Fruit fly (Drosophila melanogaster): Measurements from ENCODE around the gene Nckx30C.
A peak's percentile ranks its signal among the peaks of the same experiment; 100 is the strongest.

Nckx30C gene

DNA sequence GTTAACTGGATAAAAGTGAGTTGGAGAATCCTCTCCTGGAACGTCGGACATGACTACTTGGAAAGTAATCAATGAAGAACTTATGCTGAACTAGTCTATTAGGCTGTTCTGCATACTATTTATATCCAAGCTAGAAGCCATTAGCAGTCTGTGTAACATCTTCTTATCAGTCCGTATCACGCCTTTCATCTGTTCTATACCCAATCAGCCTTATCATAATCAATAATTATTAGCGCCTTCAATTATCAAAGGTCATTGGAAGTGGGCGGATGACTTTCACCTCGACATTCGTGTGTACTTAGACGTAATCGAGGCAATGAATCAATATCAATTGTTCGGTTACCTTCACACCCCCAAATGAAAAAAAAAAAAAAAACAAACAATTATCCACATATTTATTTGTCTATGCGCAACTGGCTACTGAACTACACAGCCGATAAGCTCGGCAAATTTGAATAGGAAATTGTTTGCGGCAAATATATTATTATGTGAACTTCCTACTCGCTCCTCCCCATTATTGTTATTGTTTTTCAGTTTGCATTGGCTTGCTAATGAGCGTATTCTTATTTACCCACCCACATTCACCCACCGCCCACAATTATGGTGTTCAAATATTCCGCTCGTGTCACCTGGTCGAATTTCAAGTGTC, 28.8 kb upstream of the Nckx30C start, which contains the start of the genes ppk11 and ppk16:
Gene ppk11, minus strand, starts transcription at position 51 of the 649 bp plus-strand sequence.
Gene ppk16, minus strand, starts transcription at position 51 of the 649 bp plus-strand sequence.
- TF ChIP-seq CG10669 (GFP tag; optimal IDR thresholded peaks at IDR 0.05): no peak
- TF ChIP-seq fkh (GFP tag; optimal IDR thresholded peaks at IDR 0.05): peak; percentile 86

DNA sequence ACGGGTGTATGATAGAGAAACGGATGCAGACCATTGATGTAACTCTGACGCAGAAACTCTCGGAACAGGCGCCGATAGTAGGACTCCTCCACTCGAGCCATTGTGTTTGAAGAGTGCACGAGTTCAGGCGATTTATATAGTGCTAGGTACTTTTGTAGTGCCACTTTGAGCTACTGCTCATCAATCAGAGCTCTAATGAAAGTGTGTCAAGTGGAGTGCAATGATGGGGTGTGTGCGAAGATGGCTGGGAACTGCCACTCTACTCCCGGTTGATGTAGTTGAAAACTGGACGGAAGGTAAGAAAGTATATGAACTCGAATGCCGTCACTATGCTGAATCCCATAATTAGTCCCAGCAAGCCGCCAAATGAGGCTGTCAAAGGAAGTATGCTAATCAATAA, 24.6 kb upstream of the Nckx30C start, which contains the start of gene ppk18:
Gene ppk18, minus strand, starts transcription at position 101 of the 400 bp plus-strand sequence.
- TF ChIP-seq Hr38 (GFP tag; optimal IDR thresholded peaks at IDR 0.05) (no peak), CG6854 (GFP tag; optimal IDR thresholded peaks at IDR 0.05) (no peak), acj6 (GFP tag; optimal IDR thresholded peaks at IDR 0.05) (no peak), CG10669 (GFP tag; optimal IDR thresholded peaks at IDR 0.05) (no peak), Lpt (GFP tag; optimal IDR thresholded peaks at IDR 0.05) (no peak), pdm3 (GFP tag; optimal IDR thresholded peaks at IDR 0.05) (no peak), Met (GFP tag; optimal IDR thresholded peaks at IDR 0.05) (no peak), CG6276 (GFP tag; optimal IDR thresholded peaks at IDR 0.05) (no peak), vri (GFP tag; optimal IDR thresholded peaks at IDR 0.05) (no peak), CG7368 (GFP tag; optimal IDR thresholded peaks at IDR 0.05) (no peak), dsx (GFP tag; optimal IDR thresholded peaks at IDR 0.05; ENCODE audit: poor library complexity, severe bottlenecking) (no peak)

DNA sequence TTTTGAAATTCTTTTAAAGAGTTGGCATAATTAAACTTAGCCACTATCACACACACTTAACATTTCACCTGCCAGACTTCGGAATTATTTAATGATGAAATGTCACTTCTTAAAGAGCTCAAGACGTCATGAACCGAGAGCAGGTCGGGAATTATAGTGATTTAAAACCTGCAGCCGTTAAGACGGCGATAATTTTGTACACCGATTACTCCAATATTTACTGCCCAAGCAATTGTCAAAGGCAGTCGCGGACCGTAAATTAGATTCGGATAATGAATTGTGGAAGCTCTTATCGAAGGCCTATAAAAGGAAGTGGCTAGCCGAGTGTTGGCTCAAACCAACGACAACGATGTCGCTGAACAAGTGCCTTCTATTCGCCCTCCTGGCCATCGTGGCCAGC, 22.4 kb upstream of the Nckx30C start, which contains the start of gene CG17633:
Gene CG17633, plus strand, starts transcription at position 326 of the 400 bp plus-strand sequence.
- no peak for TF ChIP-seq esn (GFP tag; optimal IDR thresholded peaks at IDR 0.05)
- TF ChIP-seq CG6276 (GFP tag; optimal IDR thresholded peaks at IDR 0.05): no peak
- no peak for TF ChIP-seq CG6163 (GFP tag; IDR thresholded peaks at IDR 0.05)
- TF ChIP-seq eg (GFP tag; IDR thresholded peaks at IDR 0.05): no peak
- no peak for TF ChIP-seq CG7368 (GFP tag; optimal IDR thresholded peaks at IDR 0.05)
- no peak for TF ChIP-seq Gug (GFP tag; IDR thresholded peaks at IDR 0.05)
- no peak for TF ChIP-seq CG4318 (GFP tag; optimal IDR thresholded peaks at IDR 0.05)
- no peak for TF ChIP-seq Lpt (GFP tag; optimal IDR thresholded peaks at IDR 0.05)
- TF ChIP-seq OdsH (GFP tag; optimal IDR thresholded peaks at IDR 0.05): no peak
- no peak for TF ChIP-seq CG32006 (GFP tag; optimal IDR thresholded peaks at IDR 0.05)
- no peak for TF ChIP-seq fd85E (GFP tag; optimal IDR thresholded peaks at IDR 0.05)
- no peak for TF ChIP-seq CG31627 (GFP tag; optimal IDR thresholded peaks at IDR 0.05)
- TF ChIP-seq Sox14 (GFP tag; optimal IDR thresholded peaks at IDR 0.05): no peak
- no peak for TF ChIP-seq spab (GFP tag; optimal IDR thresholded peaks at IDR 0.05)
- no peak for TF ChIP-seq CG9139 (GFP tag; optimal IDR thresholded peaks at IDR 0.05)

DNA sequence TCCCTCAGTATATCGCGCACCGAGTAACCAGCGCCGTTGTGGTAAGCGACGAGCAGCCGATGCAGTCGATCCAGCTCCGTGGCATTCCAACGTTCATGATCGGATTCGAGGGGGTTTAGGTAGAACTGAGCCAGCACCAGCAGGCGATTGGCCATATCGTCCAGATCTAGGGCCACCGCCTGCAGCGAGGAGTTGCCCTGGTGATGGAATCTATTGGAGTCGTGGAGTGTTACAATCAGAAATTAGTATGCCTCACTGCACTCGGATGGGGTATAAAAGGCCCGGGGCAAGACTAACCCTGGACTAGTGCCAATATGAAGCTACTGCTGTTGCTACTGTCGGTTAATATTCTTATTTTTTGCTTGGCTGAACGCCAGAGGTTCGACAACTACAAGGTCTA, 20.5 kb upstream of the Nckx30C start, which contains the start of gene CG4017:
Gene CG4017, plus strand, starts transcription at position 301 of the 400 bp plus-strand sequence.
- TF ChIP-seq Hr4 (GFP tag; optimal IDR thresholded peaks at IDR 0.05) (no peak), CG8319 (GFP tag; optimal IDR thresholded peaks at IDR 0.05) (no peak)

DNA sequence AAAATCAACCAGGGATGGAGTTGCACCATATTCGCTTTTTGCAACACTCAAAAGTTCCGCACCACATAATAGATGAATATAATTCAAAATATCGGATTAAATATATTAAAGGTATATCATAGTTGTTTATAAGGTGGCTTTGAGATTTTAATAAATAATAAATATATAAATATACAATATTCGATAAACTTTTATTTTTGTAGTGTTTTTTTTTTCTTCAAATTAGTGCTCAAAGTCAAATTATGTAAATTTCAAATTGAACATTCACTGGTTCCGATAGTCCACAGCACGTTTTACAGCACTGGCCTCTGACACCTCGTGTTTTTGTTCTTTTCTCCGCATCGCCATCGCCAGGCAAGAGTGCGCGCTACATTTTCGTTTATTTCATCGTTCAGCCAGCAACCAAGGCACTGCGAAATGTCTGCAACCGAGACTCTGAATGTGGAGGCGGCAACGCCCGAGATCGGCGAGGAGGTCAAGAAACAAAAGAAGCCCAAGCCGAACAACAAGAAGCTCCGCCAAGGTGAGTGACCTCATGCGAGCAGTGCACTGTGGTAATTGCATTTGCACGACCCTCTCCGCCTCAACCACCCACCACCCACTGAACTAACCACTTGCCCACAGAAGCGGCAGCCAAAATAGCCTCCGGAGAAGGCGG, 17.0 kb upstream of the Nckx30C start, which contains the start of the genes Taf11 and und:
Gene Taf11, minus strand, starts transcription at position 51 of the 658 bp plus-strand sequence.
Gene und, plus strand, starts transcription at position 158 of the 658 bp plus-strand sequence.
- no peak for TF ChIP-seq CG4318 (GFP tag; optimal IDR thresholded peaks at IDR 0.05)
- TF ChIP-seq svp (GFP tag): peak; percentile 81
- TF ChIP-seq CG10631 (GFP tag; optimal IDR thresholded peaks at IDR 0.05): peak; percentile 46
- TF ChIP-seq eg (GFP tag; IDR thresholded peaks at IDR 0.05): no peak
- TF ChIP-seq CG6808 (GFP tag; optimal IDR thresholded peaks at IDR 0.05): no peak
- peak; percentile 8 for TF ChIP-seq CG31627 (GFP tag; optimal IDR thresholded peaks at IDR 0.05)
- TF ChIP-seq CG6276 (GFP tag; optimal IDR thresholded peaks at IDR 0.05): no peak
- no peak for TF ChIP-seq lz (GFP tag; optimal IDR thresholded peaks at IDR 0.05)
- TF ChIP-seq achi (GFP tag; optimal IDR thresholded peaks at IDR 0.05): peak; percentile 76
- no peak for TF ChIP-seq CG3032 (tag; optimal IDR thresholded peaks at IDR 0.05)
- peak; percentile 26 for TF ChIP-seq esn (GFP tag; optimal IDR thresholded peaks at IDR 0.05)
- no peak for TF ChIP-seq CG9139 (GFP tag; optimal IDR thresholded peaks at IDR 0.05)
- no peak for TF ChIP-seq Hr4 (GFP tag; optimal IDR thresholded peaks at IDR 0.05)
- TF ChIP-seq dac (GFP tag; optimal IDR thresholded peaks at IDR 0.05): no peak

Measured in whole organism, prepupa.